Fruit fly (Drosophila melanogaster) whole organism, embryonic: ENCODE measurements around the gene CG7272.

Source experiments
- CG12769 ChIP-seq: fragments of 200-800 bp; sonication (Bioruptor generic); optimal IDR thresholded peaks from 2 replicates; lab custom pipeline; 2019; ENCODE audit warnings: missing biosample characterization, mild to moderate bottlenecking, missing genetic modification characterization, moderate library complexity
- CG17568 ChIP-seq: fragments of 200-800 bp; sonication (Bioruptor generic); optimal IDR thresholded peaks from 2 replicates; lab custom pipeline; 2018; ENCODE audit warnings: missing biosample characterization, mild to moderate bottlenecking, missing genetic modification characterization, moderate library complexity
- CG3726 ChIP-seq: fragments of 200-800 bp; sonication (Bioruptor generic); IDR thresholded peaks from 3 replicates; pipeline ENCODE4, ENCODE4 v1.3.6; 2022; ENCODE audit warnings: missing biosample characterization, missing genetic modification characterization
- CG9609 ChIP-seq: fragments of 200-800 bp; sonication (Bioruptor generic); optimal IDR thresholded peaks from 3 replicates; lab custom pipeline; 2016; ENCODE audit warnings: missing biosample characterization, missing genetic modification characterization
- Dll ChIP-seq: fragments of 200-800 bp; sonication (Bioruptor generic); IDR thresholded peaks from 4 replicates; pipeline ENCODE4 v1.3.6; 2022; ENCODE audit warnings: missing biosample characterization, missing genetic modification characterization; ENCODE audit not compliant: partially characterized antibody
- ERR ChIP-seq: fragments of 200-800 bp; sonication (Bioruptor generic); optimal IDR thresholded peaks from 2 replicates; lab custom pipeline; 2016; ENCODE audit warnings: missing biosample characterization, missing genetic modification characterization
- Hand ChIP-seq: fragments of 200-800 bp; sonication (Bioruptor generic); optimal IDR thresholded peaks from 2 replicates; lab custom pipeline; 2017; ENCODE audit warnings: mild to moderate bottlenecking, missing biosample characterization, missing genetic modification reagents, missing genetic modification characterization
- HmgD ChIP-seq: fragments of 200-800 bp; sonication (Bioruptor generic); optimal IDR thresholded peaks from 3 replicates; lab custom pipeline; 2016; ENCODE audit warnings: missing biosample characterization, missing genetic modification characterization
- Sox100B ChIP-seq: fragments of 200-800 bp; sonication (Bioruptor generic); optimal IDR thresholded peaks from 3 replicates; lab custom pipeline; 2018; ENCODE audit warnings: missing biosample characterization, mild to moderate bottlenecking, missing genetic modification characterization
- insv ChIP-seq, 2 experiments: fragments of 200-800 bp; sonication (Bioruptor generic); optimal IDR thresholded peaks; 3 replicates each; lab custom pipeline; 2016 to 2018; ENCODE audit warnings: missing biosample characterization in 2 of 2, missing genetic modification characterization in 2 of 2
- psq ChIP-seq: fragments of 200-800 bp; sonication (Bioruptor generic); optimal IDR thresholded peaks from 2 replicates; lab custom pipeline; 2017; ENCODE audit warnings: missing biosample characterization, missing genetic modification characterization
- ranshi ChIP-seq: fragments of 200-800 bp; sonication (Bioruptor generic); IDR thresholded peaks from 2 replicates; pipeline ENCODE4 v1.3.6; 2022; ENCODE audit warnings: missing biosample characterization, missing genetic modification characterization
- unc-4 ChIP-seq: fragments of 200-800 bp; sonication (Bioruptor generic); IDR thresholded peaks from 2 replicates; pipeline ENCODE4 v1.3.6; 2022; ENCODE audit warnings: missing biosample characterization, missing genetic modification characterization; ENCODE audit not compliant: partially characterized antibody
- zen2 ChIP-seq: fragments of 200-800 bp; sonication (Bioruptor generic); IDR thresholded peaks from 3 replicates; pipeline ENCODE4 v1.3.6; 2022; ENCODE audit warnings: missing biosample characterization, missing genetic modification characterization; ENCODE audit not compliant: partially characterized antibody

DNA sequence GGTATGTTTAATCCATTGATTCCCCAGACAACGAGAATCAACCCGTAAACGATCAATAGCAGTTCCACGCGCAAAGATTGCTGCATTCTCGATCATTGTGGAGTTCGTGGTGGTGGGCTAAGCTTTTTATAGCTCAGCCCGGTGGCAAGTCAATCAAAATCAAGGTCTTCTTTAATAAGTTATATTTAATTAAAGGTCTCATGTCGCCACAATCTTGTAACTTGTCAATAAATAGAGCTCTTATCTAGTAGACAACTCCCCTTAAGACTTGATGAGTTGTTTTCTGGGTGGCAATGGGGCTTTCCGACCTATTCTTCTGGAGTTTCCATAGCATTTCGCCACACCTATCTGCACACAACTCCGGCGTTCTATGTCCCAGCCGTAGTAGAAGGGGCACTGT, 27.4 kb downstream of the CG7272 start, which contains the start of gene CG42728:
- no peak for TF ChIP-seq CG3726 (GFP tag; lab: Robert Waterston, UW)
- TF ChIP-seq ERR (GFP tag; lab: Kevin White, UChicago), result no peak
- TF ChIP-seq CG12769 (tag; lab: Kevin White, UChicago), result no peak
- TF ChIP-seq HmgD, result no peak
- TF ChIP-seq CG9609 (GFP tag; lab: Kevin White, UChicago), result no peak
- TF ChIP-seq ranshi (GFP tag; lab: Robert Waterston, UW), result no peak
- TF ChIP-seq Dll (GFP tag; lab: Robert Waterston, UW), result no peak
- TF ChIP-seq CG17568 (GFP tag; lab: Kevin White, UChicago), result no peak
- TF ChIP-seq unc-4, result no peak
- no peak for TF ChIP-seq insv (GFP tag; optimal IDR thresholded peaks at IDR 0.05; lab: Kevin White, UChicago)
- TF ChIP-seq zen2 (GFP tag; lab: Robert Waterston, UW), result no peak
- no peak for TF ChIP-seq Hand (GFP tag; lab: Kevin White, UChicago)
- TF ChIP-seq psq (GFP tag; lab: Kevin White, UChicago), result no peak
- TF ChIP-seq Sox100B (GFP tag; lab: Kevin White, UChicago), result no peak
